Worm (Caenorhabditis elegans): ENCODE data around the gene fmil-1.

- TF ChIP-seq pqm-1 (tag; optimal IDR thresholded peaks at IDR 0.05) (no peak), ama-1 (optimal IDR thresholded peaks at IDR 0.05) (no peak), F26F4.8 (GFP tag; conservative IDR thresholded peaks at IDR 0.05) (no peak), Y75B8A.6 (GFP tag; IDR thresholded peaks at IDR 0.05) (no peak), nhr-10 (tag; optimal IDR thresholded peaks at IDR 0.05) (no peak), daf-12 (tag; optimal IDR thresholded peaks at IDR 0.05) (no peak), ceh-82 (tag; optimal IDR thresholded peaks at IDR 0.05) (no peak), F44E2.7 (GFP tag; IDR thresholded peaks at IDR 0.05) (no peak), nhr-11 (tag; optimal IDR thresholded peaks at IDR 0.05) (no peak), lin-38 (GFP tag; IDR thresholded peaks at IDR 0.05) (no peak), mdt-29 (GFP tag; IDR thresholded peaks at IDR 0.05) (no peak), lin-15B (tag; optimal IDR thresholded peaks at IDR 0.05) (no peak), nhr-237 (tag; optimal IDR thresholded peaks at IDR 0.05) (no peak), ceh-28 (tag; optimal IDR thresholded peaks at IDR 0.05) (no peak)
These were observed 35.2 kb downstream of the fmil-1 start, which contains the start of gene ZC416.2 for ce11 chrIV:3633254-3633653.
